Worm (Caenorhabditis elegans) whole organism, L4 larva: ENCODE results near the gene nlp-1.

Source experiments
- D1046.2 ChIP-seq: fragments of 200-800 bp; sonication (Bioruptor generic); IDR thresholded peaks from 2 replicates; pipeline ENCODE4 v1.3.6; 2022; ENCODE audit warnings: missing genetic modification characterization, missing compliant biosample characterization
- F10B5.3 ChIP-seq: sonication (generic microtip); optimal IDR thresholded peaks from 2 replicates; lab custom pipeline; 2016; ENCODE audit warnings: mild to moderate bottlenecking, missing genetic modification characterization, missing compliant biosample characterization
- F26F4.8 ChIP-seq: fragments of 200-800 bp; sonication (Bioruptor generic); conservative IDR thresholded peaks from 2 replicates; pipeline ENCODE4 v1.3.6; 2022; ENCODE audit warnings: missing genetic modification characterization, missing compliant biosample characterization
- F37D6.2 ChIP-seq: sonication (generic microtip); optimal IDR thresholded peaks from 2 replicates; lab custom pipeline; 2016; ENCODE audit warnings: mild to moderate bottlenecking, missing genetic modification characterization, missing compliant biosample characterization
- F49E8.2 ChIP-seq: sonication (generic microtip); optimal IDR thresholded peaks from 2 replicates; lab custom pipeline; 2016; ENCODE audit warnings: missing compliant biosample characterization, mild to moderate bottlenecking, missing genetic modification characterization, borderline replicate concordance
- R02D3.7 ChIP-seq: fragments of 150-350 bp; sonication (generic microtip); optimal IDR thresholded peaks from 3 replicates; lab custom pipeline; 2014; ENCODE audit warnings: missing biosample characterization, missing genetic modification characterization
- T20F7.1 ChIP-seq: fragments of 200-800 bp; sonication (Bioruptor generic); optimal IDR thresholded peaks from 2 replicates; lab custom pipeline; 2018; ENCODE audit warnings: mild to moderate bottlenecking, missing genetic modification characterization, missing compliant biosample characterization
- Y5F2A.4 ChIP-seq: fragments of 200-800 bp; sonication (Bioruptor generic); optimal IDR thresholded peaks from 2 replicates; lab custom pipeline; 2018; ENCODE audit warnings: mild to moderate bottlenecking, missing genetic modification characterization, missing compliant biosample characterization
- Y75B8A.6 ChIP-seq: fragments of 200-800 bp; sonication (Bioruptor generic); IDR thresholded peaks from 2 replicates; pipeline ENCODE4 v1.3.6; 2022; ENCODE audit warnings: missing genetic modification reagents, missing genetic modification characterization, missing compliant biosample characterization
- aly-2 ChIP-seq: sonication (generic microtip); optimal IDR thresholded peaks from 2 replicates; lab custom pipeline; 2018; ENCODE audit warnings: missing biosample characterization, missing genetic modification characterization
- arid-1 ChIP-seq: fragments of 200-800 bp; sonication (Bioruptor generic); conservative IDR thresholded peaks from 2 replicates; pipeline ENCODE4 v1.3.6; 2022; ENCODE audit warnings: missing genetic modification reagents, missing genetic modification characterization, missing compliant biosample characterization
- ceh-20 ChIP-seq: fragments of 200-800 bp; sonication (Bioruptor generic); IDR thresholded peaks from 2 replicates; pipeline ENCODE4 v1.3.6; 2022; ENCODE audit warnings: missing genetic modification reagents, missing genetic modification characterization, missing compliant biosample characterization
- ceh-44 ChIP-seq: fragments of 200-800 bp; sonication (Bioruptor generic); IDR thresholded peaks from 2 replicates; pipeline ENCODE4 v1.3.6; 2022; ENCODE audit warnings: missing genetic modification reagents, missing genetic modification characterization, missing compliant biosample characterization
- cey-2 ChIP-seq: sonication (generic microtip); optimal IDR thresholded peaks from 3 replicates; lab custom pipeline; 2017; ENCODE audit warnings: missing genetic modification characterization, mild to moderate bottlenecking, missing compliant biosample characterization, antibody characterized with exemption, borderline replicate concordance; ENCODE audit not compliant: insufficient read depth
- ctbp-1 ChIP-seq: fragments of 200-800 bp; sonication (Bioruptor generic); IDR thresholded peaks from 2 replicates; pipeline ENCODE4 v1.3.6; 2022; ENCODE audit warnings: missing genetic modification reagents, missing genetic modification characterization, missing compliant biosample characterization
- daf-16 ChIP-seq, 3 experiments: sonication (generic microtip); optimal IDR thresholded peaks; 2 replicates each; lab custom pipeline; 2016 to 2017; ENCODE audit warnings: missing genetic modification characterization in 3 of 3, missing genetic modification reagents in 3 of 3, mild to moderate bottlenecking in 2 of 3, missing compliant biosample characterization in 2 of 3, missing biosample characterization in 1 of 3, moderate library complexity in 1 of 3
- daf-8 ChIP-seq: fragments of 200-800 bp; sonication (Bioruptor generic); IDR thresholded peaks from 2 replicates; pipeline ENCODE4 v1.3.6; 2022; ENCODE audit warnings: missing genetic modification characterization, missing compliant biosample characterization
- dmd-6 ChIP-seq: fragments of 200-800 bp; sonication (Bioruptor generic); IDR thresholded peaks from 2 replicates; pipeline ENCODE4 v1.3.6; 2022; ENCODE audit warnings: missing genetic modification reagents, missing genetic modification characterization, missing compliant biosample characterization
- dmd-8 ChIP-seq: fragments of 200-800 bp; sonication (Bioruptor generic); IDR thresholded peaks from 2 replicates; pipeline ENCODE4 v1.3.6; 2022; ENCODE audit warnings: missing genetic modification characterization, missing compliant biosample characterization
- dpl-1 ChIP-seq: fragments of 150-350 bp; optimal IDR thresholded peaks from 2 replicates; lab custom pipeline; 2014; ENCODE audit warnings: missing biosample characterization, missing genetic modification reagents, missing genetic modification characterization
- duxl-1 ChIP-seq: sonication (generic microtip); optimal IDR thresholded peaks from 2 replicates; lab custom pipeline; 2016; ENCODE audit warnings: mild to moderate bottlenecking, missing genetic modification characterization, moderate library complexity, missing compliant biosample characterization; ENCODE audit not compliant: poor library complexity
- dve-1 ChIP-seq: sonication (generic microtip); optimal IDR thresholded peaks from 2 replicates; lab custom pipeline; 2017; ENCODE audit warnings: antibody characterized with exemption, mild to moderate bottlenecking, missing genetic modification characterization, missing compliant biosample characterization; ENCODE audit not compliant: insufficient read depth
- fkh-10 ChIP-seq: fragments of 150-350 bp; optimal IDR thresholded peaks from 2 replicates; lab custom pipeline; 2014; ENCODE audit warnings: missing biosample characterization, missing genetic modification reagents, missing genetic modification characterization
- hif-1 ChIP-seq, 2 experiments: sonication (generic microtip); optimal IDR thresholded peaks; 2 replicates each; lab custom pipeline; 2016 to 2017; ENCODE audit warnings: missing compliant biosample characterization in 2 of 2, missing genetic modification characterization in 2 of 2, missing genetic modification reagents in 2 of 2, missing genotype in 2 of 2, mild to moderate bottlenecking in 1 of 2
- lin-38 ChIP-seq: fragments of 200-800 bp; sonication (Bioruptor generic); IDR thresholded peaks from 2 replicates; pipeline ENCODE4 v1.3.6; 2022; ENCODE audit warnings: missing genetic modification reagents, missing genetic modification characterization, missing compliant biosample characterization
- lin-39 ChIP-seq: fragments of 150-350 bp; optimal IDR thresholded peaks from 2 replicates; lab custom pipeline; 2014; ENCODE audit warnings: missing biosample characterization, missing genetic modification reagents, missing genetic modification characterization
- lir-3 ChIP-seq: sonication (generic microtip); optimal IDR thresholded peaks from 2 replicates; lab custom pipeline; 2016; ENCODE audit warnings: mild to moderate bottlenecking, missing genetic modification characterization, missing compliant biosample characterization
- lsy-2 ChIP-seq, 2 experiments: fragments of 150-350 bp in 1 of 2; sonication (generic microtip) in 1 of 2; optimal IDR thresholded peaks; 2 replicates each; lab custom pipeline; 2014 to 2017; ENCODE audit warnings: missing biosample characterization in 2 of 2, missing genetic modification characterization in 2 of 2
- madf-9 ChIP-seq: fragments of 200-800 bp; sonication (Bioruptor generic); conservative IDR thresholded peaks from 2 replicates; pipeline ENCODE4 v1.3.6; 2022; ENCODE audit warnings: missing genetic modification reagents, missing genetic modification characterization, missing compliant biosample characterization
- mdt-29 ChIP-seq: fragments of 200-800 bp; sonication (Bioruptor generic); IDR thresholded peaks from 2 replicates; pipeline ENCODE4 v1.3.6; 2022; ENCODE audit warnings: missing genetic modification reagents, missing genetic modification characterization, missing compliant biosample characterization
- mep-1 ChIP-seq: fragments of 150-350 bp; sonication (generic microtip); optimal IDR thresholded peaks from 3 replicates; lab custom pipeline; 2014; ENCODE audit warnings: missing biosample characterization, missing genetic modification characterization
- nhr-10 ChIP-seq: fragments of 150-350 bp; optimal IDR thresholded peaks from 2 replicates; lab custom pipeline; 2014; ENCODE audit warnings: missing biosample characterization, missing genetic modification characterization
- nhr-11 ChIP-seq: fragments of 150-350 bp; optimal IDR thresholded peaks from 2 replicates; lab custom pipeline; 2014; ENCODE audit warnings: missing biosample characterization, missing genetic modification characterization
- nhr-111 ChIP-seq: fragments of 200-800 bp; sonication (Bioruptor generic); optimal IDR thresholded peaks from 2 replicates; lab custom pipeline; 2018; ENCODE audit warnings: mild to moderate bottlenecking, missing genetic modification characterization, missing compliant biosample characterization
- nhr-41 ChIP-seq: fragments of 200-800 bp; sonication (Bioruptor generic); IDR thresholded peaks from 2 replicates; pipeline ENCODE4 v1.3.6; 2022; ENCODE audit warnings: missing genetic modification reagents, missing genetic modification characterization, missing compliant biosample characterization
- nhr-6 ChIP-seq: fragments of 150-350 bp; optimal IDR thresholded peaks from 2 replicates; lab custom pipeline; 2014; ENCODE audit warnings: missing biosample characterization, missing genetic modification characterization
- nhr-77 ChIP-seq: fragments of 150-350 bp; optimal IDR thresholded peaks from 2 replicates; lab custom pipeline; 2014; ENCODE audit warnings: missing biosample characterization, missing genetic modification characterization
- pqm-1 ChIP-seq: sonication (generic microtip); optimal IDR thresholded peaks from 2 replicates; lab custom pipeline; 2017; ENCODE audit warnings: missing biosample characterization, missing genetic modification characterization
- sdz-12 ChIP-seq: fragments of 200-800 bp; sonication (Bioruptor generic); optimal IDR thresholded peaks from 2 replicates; lab custom pipeline; 2018; ENCODE audit warnings: mild to moderate bottlenecking, missing genetic modification characterization, missing compliant biosample characterization
- set-16 ChIP-seq: fragments of 200-800 bp; sonication (Bioruptor generic); IDR thresholded peaks from 2 replicates; pipeline ENCODE4 v1.3.6; 2022; ENCODE audit warnings: missing genetic modification reagents, missing genetic modification characterization, missing compliant biosample characterization
- skn-1 ChIP-seq: fragments of 150-350 bp; optimal IDR thresholded peaks from 2 replicates; lab custom pipeline; 2014; ENCODE audit warnings: missing biosample characterization, missing genetic modification characterization
- snpc-4 ChIP-seq: fragments of 150-350 bp; optimal IDR thresholded peaks from 2 replicates; lab custom pipeline; 2014; ENCODE audit warnings: missing biosample characterization, missing genetic modification characterization
- spr-1 ChIP-seq: sonication (generic microtip); optimal IDR thresholded peaks from 2 replicates; lab custom pipeline; 2016; ENCODE audit warnings: mild to moderate bottlenecking, missing genetic modification characterization, missing compliant biosample characterization
- unc-130 ChIP-seq: sonication (generic microtip); optimal IDR thresholded peaks from 2 replicates; lab custom pipeline; 2016; ENCODE audit warnings: missing genetic modification reagents, missing genetic modification characterization, missing compliant biosample characterization
- unc-39 ChIP-seq: sonication (generic microtip); optimal IDR thresholded peaks from 2 replicates; lab custom pipeline; 2017; ENCODE audit warnings: missing biosample characterization, missing genetic modification characterization
- zfp-3 ChIP-seq: fragments of 200-800 bp; sonication (Bioruptor generic); conservative IDR thresholded peaks from 2 replicates; pipeline ENCODE4 v1.3.6; 2022; ENCODE audit warnings: missing genetic modification reagents, missing genetic modification characterization, missing compliant biosample characterization
- zip-2 ChIP-seq: fragments of 150-350 bp; optimal IDR thresholded peaks from 2 replicates; lab custom pipeline; 2014; ENCODE audit warnings: missing biosample characterization, missing genetic modification characterization

Gene nlp-1

DNA sequence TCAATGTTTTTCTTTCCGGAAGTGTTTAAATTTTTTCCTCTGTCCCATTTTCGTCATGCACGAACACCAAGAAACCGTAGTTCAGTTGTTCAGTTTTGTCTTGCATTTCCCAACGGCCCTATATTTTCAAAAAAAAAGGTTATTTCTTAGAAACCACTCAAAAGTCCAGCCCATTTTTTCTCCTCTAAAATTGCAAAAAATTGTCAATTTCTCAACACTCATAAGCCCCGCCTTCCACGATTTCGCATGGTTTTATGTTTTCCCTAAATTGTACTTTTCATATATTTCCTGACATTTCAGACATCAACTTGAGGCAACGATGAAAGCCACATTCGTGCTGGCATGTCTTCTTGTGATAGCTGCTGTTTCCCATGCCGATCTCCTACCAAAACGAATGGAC lies at the start of gene nlp-1:
nlp-1 (plus strand) TSS at position 301 of the 400 bp plus-strand sequence.
- no peak for TF ChIP-seq nhr-10 (tag; lab: Kevin White, UChicago)
- no peak for TF ChIP-seq nhr-77
- no peak for TF ChIP-seq dmd-8 (GFP tag; lab: Robert Waterston, UW)
- no peak for TF ChIP-seq ceh-20 (GFP tag; lab: Robert Waterston, UW)
- no peak for TF ChIP-seq R02D3.7 (tag; lab: Kevin White, UChicago)
- TF ChIP-seq spr-1 (tag; lab: Kevin White, UChicago), result no peak
- no peak for TF ChIP-seq nhr-11 (tag; lab: Kevin White, UChicago)
- no peak for TF ChIP-seq fkh-10 (GFP tag; lab: Kevin White, UChicago)
- no peak for TF ChIP-seq sdz-12
- TF ChIP-seq F26F4.8 (GFP tag; lab: Robert Waterston, UW), result no peak
- TF ChIP-seq set-16 (GFP tag; lab: Robert Waterston, UW), result no peak
- TF ChIP-seq D1046.2, result no peak
- TF ChIP-seq Y75B8A.6 (GFP tag; lab: Robert Waterston, UW), result no peak
- TF ChIP-seq unc-130, result no peak

DNA sequence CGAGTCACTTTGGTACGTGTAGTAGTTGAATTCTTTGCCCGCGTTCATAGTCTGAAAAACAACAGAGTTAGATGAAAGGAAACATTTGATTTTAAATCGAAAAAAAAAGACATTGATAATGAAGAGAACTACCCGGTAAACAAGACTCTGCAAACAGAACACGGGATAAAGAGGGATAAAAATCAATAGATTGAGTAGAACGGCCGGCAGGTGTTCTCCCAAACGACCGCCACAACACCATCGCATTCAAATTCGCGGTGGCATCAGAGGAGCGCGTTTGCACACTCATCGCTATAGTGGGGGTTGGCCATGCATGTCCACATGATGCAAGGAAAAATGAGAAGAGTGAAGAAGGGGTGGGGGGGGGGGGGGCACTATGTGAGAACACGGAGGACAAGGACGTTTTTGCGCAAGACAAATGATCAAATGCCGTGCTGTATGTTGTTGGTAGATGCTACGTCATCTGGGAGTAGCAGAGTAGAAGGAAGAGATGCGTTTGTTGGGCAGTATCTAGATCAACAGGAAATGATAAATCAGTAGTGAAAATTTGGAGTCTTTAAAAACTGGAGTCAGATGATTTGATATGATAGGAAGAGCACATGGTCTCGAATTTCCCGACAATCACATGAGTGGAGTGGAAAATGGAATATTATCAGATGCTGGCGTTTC lies 48.7 kb upstream of the nlp-1 start, which contains the start of gene tag-52:
tag-52 (minus strand) TSS at position 51 of the 669 bp plus-strand sequence.
- TF ChIP-seq mdt-29 (GFP tag; lab: Robert Waterston, UW), result no peak
- TF ChIP-seq spr-1 (tag; lab: Kevin White, UChicago), result no peak
- no peak for TF ChIP-seq T20F7.1 (GFP tag; lab: Kevin White, UChicago)
- TF ChIP-seq daf-16 (GFP tag; optimal IDR thresholded peaks at IDR 0.05; lab: Kevin White, UChicago), result no peak
- no peak for TF ChIP-seq daf-16 (tag; optimal IDR thresholded peaks at IDR 0.05; lab: Kevin White, UChicago)
- TF ChIP-seq nhr-6 (tag; lab: Kevin White, UChicago), result peak; percentile 32
- TF ChIP-seq ceh-44 (GFP tag; lab: Robert Waterston, UW), result no peak
- TF ChIP-seq F49E8.2 (tag; lab: Kevin White, UChicago), result no peak
- peak in 1 of 2 experiments; percentile 32 for TF ChIP-seq hif-1 (tag; optimal IDR thresholded peaks at IDR 0.05; lab: Kevin White, UChicago)
- no peak for TF ChIP-seq zip-2
- no peak for TF ChIP-seq dmd-8 (GFP tag; lab: Robert Waterston, UW)
- TF ChIP-seq dmd-6 (GFP tag; lab: Robert Waterston, UW), result peak; percentile 47; the same call in 1 of the 2 replicates
- TF ChIP-seq lin-38 (GFP tag; lab: Robert Waterston, UW), result peak; percentile 64
- no peak for TF ChIP-seq Y75B8A.6 (GFP tag; lab: Robert Waterston, UW)
- no peak for TF ChIP-seq Y5F2A.4
- TF ChIP-seq snpc-4 (tag; lab: Kevin White, UChicago), result no peak
- TF ChIP-seq cey-2 (tag; lab: Kevin White, UChicago), result no peak
- TF ChIP-seq lir-3 (tag; lab: Kevin White, UChicago), result no peak
- TF ChIP-seq unc-39 (tag; lab: Kevin White, UChicago), result no peak
- TF ChIP-seq duxl-1 (tag; lab: Kevin White, UChicago), result no peak
- no peak for TF ChIP-seq arid-1
- no peak for TF ChIP-seq madf-9
- no peak for TF ChIP-seq nhr-111 (GFP tag; lab: Kevin White, UChicago)
- TF ChIP-seq aly-2 (tag; lab: Kevin White, UChicago), result no peak
- no peak for TF ChIP-seq sdz-12
- peak; percentile 13 for TF ChIP-seq nhr-11 (tag; lab: Kevin White, UChicago)
- TF ChIP-seq unc-130, result no peak
- TF ChIP-seq pqm-1 (tag; lab: Kevin White, UChicago), result peak; percentile 9
- TF ChIP-seq nhr-10 (tag; lab: Kevin White, UChicago), result no peak
- TF ChIP-seq nhr-41 (GFP tag; lab: Robert Waterston, UW), result no peak
- no peak for TF ChIP-seq D1046.2
- TF ChIP-seq mep-1 (tag; lab: Kevin White, UChicago), result peak; percentile 60
- no peak for TF ChIP-seq F10B5.3 (tag; lab: Kevin White, UChicago)
- no peak for TF ChIP-seq skn-1
- TF ChIP-seq zfp-3 (GFP tag; lab: Robert Waterston, UW), result no peak
- no peak for TF ChIP-seq lin-39 (tag; lab: Kevin White, UChicago)
- no peak for TF ChIP-seq F37D6.2 (tag; lab: Kevin White, UChicago)
- TF ChIP-seq daf-8 (GFP tag; lab: Robert Waterston, UW), result no peak
- TF ChIP-seq dpl-1 (GFP tag; lab: Kevin White, UChicago), result peak; percentile 35
- TF ChIP-seq ctbp-1 (GFP tag; lab: Robert Waterston, UW), result no peak
- peak in 1 of 2 experiments; percentile 48 for TF ChIP-seq lsy-2 (tag; optimal IDR thresholded peaks at IDR 0.05; lab: Kevin White, UChicago)
- TF ChIP-seq dve-1 (tag; lab: Kevin White, UChicago), result peak; percentile 51
